Worm (Caenorhabditis elegans): ENCODE measurements around the gene srg-65.

srg-65 gene

ce11 chrV:5444037-5444436, 40.7 kb downstream of the srg-65 start:
- TF ChIP-seq snpc-4 (tag; optimal IDR thresholded peaks at IDR 0.05) (no peak), lsy-2 (tag; optimal IDR thresholded peaks at IDR 0.05) (no peak), sma-9 (GFP tag; optimal IDR thresholded peaks at IDR 0.05) (no peak), sma-9 (tag; optimal IDR thresholded peaks at IDR 0.05) (no peak), ztf-1 (GFP tag; conservative IDR thresholded peaks at IDR 0.05) (no peak), peb-1 (tag; optimal IDR thresholded peaks at IDR 0.05) (no peak), lin-13 (GFP tag; optimal IDR thresholded peaks at IDR 0.05) (no peak), mab-5 (tag; optimal IDR thresholded peaks at IDR 0.05) (no peak), Y55F3AM.14 (GFP tag; optimal IDR thresholded peaks at IDR 0.05) (no peak), nhr-77 (tag; optimal IDR thresholded peaks at IDR 0.05) (no peak), elt-3 (tag; optimal IDR thresholded peaks at IDR 0.05) (no peak)

DNA sequence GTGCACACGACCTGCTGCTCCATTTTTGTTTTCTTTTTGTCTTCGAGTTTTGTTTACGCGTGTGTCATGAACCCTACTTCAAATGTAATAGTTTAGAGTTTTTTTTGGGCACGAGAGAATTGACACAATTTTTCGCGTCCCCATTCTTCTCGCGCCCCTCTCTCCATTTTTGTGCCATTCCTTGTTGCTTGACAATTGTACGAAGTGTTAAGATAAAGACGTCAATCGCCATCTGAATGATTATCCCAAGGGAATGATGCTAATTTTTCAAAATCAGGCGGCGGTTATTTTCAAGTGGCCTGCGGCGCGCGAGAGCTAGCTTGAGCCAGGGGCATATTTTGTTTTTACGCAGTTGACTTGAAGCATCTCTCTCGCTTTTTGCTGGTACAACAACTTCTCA, 42.4 kb downstream of the srg-65 start:
- TF ChIP-seq mab-5 (tag; optimal IDR thresholded peaks at IDR 0.05) (peak; percentile 3), ztf-11 (tag; optimal IDR thresholded peaks at IDR 0.05) (no peak), zag-1 (tag; optimal IDR thresholded peaks at IDR 0.05) (peak; percentile 13), alr-1 (tag; optimal IDR thresholded peaks at IDR 0.05) (no peak)

- no peak for TF ChIP-seq C34F6.9 (tag; optimal IDR thresholded peaks at IDR 0.05)
Measured at ce11 chrV:5439068-5439467, 45.7 kb downstream of the srg-65 start, which contains the start of gene snpc-1.3. Gene snpc-1.3 (minus strand): TSS chrV:5439168.

ce11 chrV:5433020-5433419, 51.7 kb downstream of the srg-65 start, which contains the start of gene acl-6:
Gene acl-6 (plus strand): TSS chrV:5433386.
- no peak for TF ChIP-seq mdl-1 (tag; optimal IDR thresholded peaks at IDR 0.05)
- TF ChIP-seq crh-2 (tag; optimal IDR thresholded peaks at IDR 0.05), result peak; percentile 75
- peak; percentile 80 for TF ChIP-seq sma-9 (GFP tag; optimal IDR thresholded peaks at IDR 0.05)
- TF ChIP-seq sma-9 (tag; optimal IDR thresholded peaks at IDR 0.05), result no peak
- peak; percentile 54 for TF ChIP-seq sma-3 (GFP tag; optimal IDR thresholded peaks at IDR 0.05)
- TF ChIP-seq C34F6.9 (tag; optimal IDR thresholded peaks at IDR 0.05), result peak; percentile 75
- peak in 1 of 2 experiments; percentile 70 for TF ChIP-seq lsy-2 (tag; optimal IDR thresholded peaks at IDR 0.05)
- no peak for TF ChIP-seq nhr-10 (tag; optimal IDR thresholded peaks at IDR 0.05)
- peak; percentile 37 for TF ChIP-seq lin-13 (GFP tag; optimal IDR thresholded peaks at IDR 0.05)
- TF ChIP-seq mab-5 (tag; optimal IDR thresholded peaks at IDR 0.05), result no peak
- TF ChIP-seq gmeb-1 (tag; optimal IDR thresholded peaks at IDR 0.05), result peak; percentile 91
- TF ChIP-seq egl-27 (tag; optimal IDR thresholded peaks at IDR 0.05), result peak; percentile 37
- TF ChIP-seq skn-1 (tag; optimal IDR thresholded peaks at IDR 0.05), result peak; percentile 64
- peak; percentile 94 for TF ChIP-seq fos-1 (tag; optimal IDR thresholded peaks at IDR 0.05)
- peak; percentile 66 for TF ChIP-seq unc-55 (GFP tag; optimal IDR thresholded peaks at IDR 0.05)
- peak; percentile 25 for TF ChIP-seq nhr-129 (tag; optimal IDR thresholded peaks at IDR 0.05)
- no peak for TF ChIP-seq zag-1 (tag; optimal IDR thresholded peaks at IDR 0.05)
- no peak for TF ChIP-seq nhr-25 (tag; optimal IDR thresholded peaks at IDR 0.05)
- no peak for TF ChIP-seq lin-39 (tag; optimal IDR thresholded peaks at IDR 0.05)
